Worm (Caenorhabditis elegans): ENCODE data around the gene srj-49.

srj-49 gene

ce11 chrV:2879801-2880200 is 31.7 kb upstream of the srj-49 start, which contains the start of gene str-39:
Gene str-39 (minus strand): TSS chrV:2879901.
- no peak for TF ChIP-seq ham-2 (GFP tag; optimal IDR thresholded peaks at IDR 0.05)
- TF ChIP-seq ceh-83 (GFP tag; optimal IDR thresholded peaks at IDR 0.05): no peak
- no peak for TF ChIP-seq zip-8 (tag; optimal IDR thresholded peaks at IDR 0.05)
- TF ChIP-seq mab-5 (tag; optimal IDR thresholded peaks at IDR 0.05): no peak
- no peak for TF ChIP-seq elt-3 (tag; optimal IDR thresholded peaks at IDR 0.05)
- no peak for TF ChIP-seq lin-32 (GFP tag; optimal IDR thresholded peaks at IDR 0.05)
- TF ChIP-seq unc-39 (tag; optimal IDR thresholded peaks at IDR 0.05): no peak
- no peak for TF ChIP-seq pha-4 (tag; optimal IDR thresholded peaks at IDR 0.05)
- TF ChIP-seq nhr-12 (tag; optimal IDR thresholded peaks at IDR 0.05): no peak
- TF ChIP-seq ztf-11 (tag; optimal IDR thresholded peaks at IDR 0.05): no peak
- TF ChIP-seq sptf-1 (tag; optimal IDR thresholded peaks at IDR 0.05): no peak
- no peak for TF ChIP-seq drap-1 (GFP tag; optimal IDR thresholded peaks at IDR 0.05)
- no peak for TF ChIP-seq mls-2 (tag; optimal IDR thresholded peaks at IDR 0.05)
- no peak for TF ChIP-seq unc-120 (tag; optimal IDR thresholded peaks at IDR 0.05; ENCODE audit: poor library complexity, severe bottlenecking)
- no peak for TF ChIP-seq nhr-2 (tag; optimal IDR thresholded peaks at IDR 0.05)

ce11 chrV:2877509-2877908 is 29.4 kb upstream of the srj-49 start, which contains the start of gene F37B4.10:
Gene F37B4.10 (minus strand): TSS chrV:2877609.
- TF ChIP-seq pha-4 (tag; optimal IDR thresholded peaks at IDR 0.05): no peak
- TF ChIP-seq M03D4.4 (tag; optimal IDR thresholded peaks at IDR 0.05): no peak
- no peak for TF ChIP-seq nhr-12 (tag; optimal IDR thresholded peaks at IDR 0.05)
- no peak for TF ChIP-seq tbx-8 (GFP tag; optimal IDR thresholded peaks at IDR 0.05)
- TF ChIP-seq sem-2 (GFP tag; optimal IDR thresholded peaks at IDR 0.05): no peak
- TF ChIP-seq mep-1 (tag; optimal IDR thresholded peaks at IDR 0.05): peak; percentile 8
- peak; percentile 31 for TF ChIP-seq zip-8 (tag; optimal IDR thresholded peaks at IDR 0.05)

- no peak for TF ChIP-seq ham-2 (GFP tag; optimal IDR thresholded peaks at IDR 0.05)
- TF ChIP-seq elt-3 (tag; optimal IDR thresholded peaks at IDR 0.05): no peak
- no peak for TF ChIP-seq sptf-1 (tag; optimal IDR thresholded peaks at IDR 0.05)
- TF ChIP-seq M03D4.4 (tag; optimal IDR thresholded peaks at IDR 0.05): no peak
Observed at ce11 chrV:2876188-2876831, 28.2 kb upstream of the srj-49 start.

DNA sequence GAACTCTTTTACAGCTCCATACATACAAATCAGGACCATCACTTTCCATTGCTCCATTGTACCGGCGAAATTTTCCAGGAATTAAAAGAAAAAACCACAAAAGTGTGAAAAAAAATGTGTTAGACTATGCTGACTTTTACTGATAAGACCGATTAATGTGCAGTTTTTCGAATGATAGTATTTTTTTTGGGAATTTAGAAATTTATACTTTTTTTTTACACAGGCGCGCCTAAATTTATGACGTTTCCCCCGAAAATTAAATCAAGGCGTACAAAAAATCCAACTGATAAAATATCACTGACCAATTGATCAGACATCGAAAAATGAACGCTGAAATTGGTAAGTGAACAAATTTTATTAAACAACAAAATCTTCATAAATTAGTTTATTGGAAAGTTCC is 27.3 kb upstream of the srj-49 start, which contains the start of gene folt-2:
TSS of gene folt-2 (minus strand) at position 179 of the 400 bp plus-strand sequence.
- TF ChIP-seq nhr-237 (tag; optimal IDR thresholded peaks at IDR 0.05) (no peak), drap-1 (GFP tag; optimal IDR thresholded peaks at IDR 0.05) (no peak), bed-3 (GFP tag; optimal IDR thresholded peaks at IDR 0.05) (no peak), sem-2 (GFP tag; optimal IDR thresholded peaks at IDR 0.05) (no peak), zip-8 (tag; optimal IDR thresholded peaks at IDR 0.05) (no peak), M03D4.4 (tag; optimal IDR thresholded peaks at IDR 0.05) (no peak), snpc-4 (tag; optimal IDR thresholded peaks at IDR 0.05) (no peak), nhr-76 (tag; optimal IDR thresholded peaks at IDR 0.05) (no peak), ham-2 (GFP tag; optimal IDR thresholded peaks at IDR 0.05) (no peak), cnd-1 (tag; optimal IDR thresholded peaks at IDR 0.05) (no peak), nhr-2 (tag; optimal IDR thresholded peaks at IDR 0.05) (no peak), pha-4 (tag; optimal IDR thresholded peaks at IDR 0.05) (no peak), unc-62 (GFP tag; optimal IDR thresholded peaks at IDR 0.05) (no peak)

DNA sequence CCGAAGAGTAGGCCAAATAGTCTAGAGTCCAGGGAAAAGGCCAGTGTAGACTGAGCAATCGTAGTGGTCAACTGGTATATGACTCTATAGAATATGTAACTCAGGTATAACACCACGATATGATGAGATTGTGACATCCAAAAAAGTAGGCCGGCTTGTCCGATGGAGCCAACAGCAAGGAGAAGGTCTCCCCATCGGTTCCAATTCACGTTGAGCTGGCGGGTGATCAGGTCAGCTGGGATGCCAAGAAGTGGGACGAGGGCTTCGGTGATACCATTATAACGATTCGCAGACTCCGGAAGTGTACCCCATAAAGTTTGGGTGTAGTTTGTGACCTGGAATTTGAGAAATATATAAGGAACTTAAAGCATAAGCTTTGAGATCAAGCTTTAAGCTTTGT is 24.8 kb upstream of the srj-49 start:
- TF ChIP-seq ces-1 (GFP tag; optimal IDR thresholded peaks at IDR 0.05) (no peak), nhr-28 (tag; optimal IDR thresholded peaks at IDR 0.05) (no peak), blmp-1 (tag; optimal IDR thresholded peaks at IDR 0.05) (no peak), ceh-39 (tag; optimal IDR thresholded peaks at IDR 0.05) (no peak), lin-13 (tag; optimal IDR thresholded peaks at IDR 0.05) (no peak), cnd-1 (tag; optimal IDR thresholded peaks at IDR 0.05) (no peak), ztf-11 (tag; optimal IDR thresholded peaks at IDR 0.05) (no peak), mls-2 (tag; optimal IDR thresholded peaks at IDR 0.05) (no peak), sptf-1 (tag; optimal IDR thresholded peaks at IDR 0.05) (no peak), nhr-237 (tag; optimal IDR thresholded peaks at IDR 0.05) (no peak), bed-3 (GFP tag; optimal IDR thresholded peaks at IDR 0.05) (no peak), nhr-76 (tag; optimal IDR thresholded peaks at IDR 0.05) (no peak), elt-1 (tag; optimal IDR thresholded peaks at IDR 0.05; ENCODE audit: borderline replicate concordance, insufficient read depth) (no peak), nhr-2 (tag; optimal IDR thresholded peaks at IDR 0.05) (no peak), lin-32 (GFP tag; optimal IDR thresholded peaks at IDR 0.05) (no peak), flh-1 (GFP tag; optimal IDR thresholded peaks at IDR 0.05) (no peak), ham-2 (GFP tag; optimal IDR thresholded peaks at IDR 0.05) (no peak), unc-62 (GFP tag; optimal IDR thresholded peaks at IDR 0.05) (no peak)
